Worm (Caenorhabditis elegans): Measurements from ENCODE around the gene cest-7.

DNA sequence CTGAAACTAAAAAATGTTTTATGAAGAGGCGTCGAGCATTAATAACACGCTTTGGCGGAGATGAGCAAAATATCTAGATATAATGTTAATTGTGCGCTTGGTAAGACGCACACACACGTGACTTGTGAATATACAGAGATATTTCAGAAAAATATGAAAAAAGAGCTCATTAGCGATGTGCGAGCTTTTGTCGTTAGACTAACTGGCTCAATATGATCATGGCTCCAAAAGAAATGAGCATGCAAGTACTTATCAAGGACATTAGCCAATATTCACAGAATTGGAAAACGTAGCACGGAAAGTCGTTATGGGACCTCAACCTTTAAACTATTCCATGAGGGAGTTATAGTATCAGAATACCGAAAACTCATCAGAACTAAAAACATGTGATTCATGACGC is 22.7 kb upstream of the cest-7 start:
- TF ChIP-seq unc-39 (tag; optimal IDR thresholded peaks at IDR 0.05), result no peak
- no peak for TF ChIP-seq unc-62 (GFP tag; optimal IDR thresholded peaks at IDR 0.05)

Measured in whole organism, mixed stage, embryonic.